Worm (Caenorhabditis elegans): ENCODE results near the gene pgl-1.

ce11 chrIV:6928417-6928816 lies 48.7 kb downstream of the pgl-1 start, which contains the start of gene cest-6:
- TF ChIP-seq madf-9 (GFP tag; conservative IDR thresholded peaks at IDR 0.05), result no peak
- TF ChIP-seq ctbp-1 (GFP tag; IDR thresholded peaks at IDR 0.05), result no peak
- TF ChIP-seq ceh-32 (tag; optimal IDR thresholded peaks at IDR 0.05; ENCODE audit: poor library complexity), result no peak
- TF ChIP-seq fos-1 (tag; optimal IDR thresholded peaks at IDR 0.05), result no peak
- no peak for TF ChIP-seq lin-13 (GFP tag; optimal IDR thresholded peaks at IDR 0.05)
